Worm (Caenorhabditis elegans): Measurements from ENCODE around the gene gmps-1.
A peak's percentile ranks its signal among the peaks of the same experiment; 100 is the strongest.

gmps-1 gene

DNA sequence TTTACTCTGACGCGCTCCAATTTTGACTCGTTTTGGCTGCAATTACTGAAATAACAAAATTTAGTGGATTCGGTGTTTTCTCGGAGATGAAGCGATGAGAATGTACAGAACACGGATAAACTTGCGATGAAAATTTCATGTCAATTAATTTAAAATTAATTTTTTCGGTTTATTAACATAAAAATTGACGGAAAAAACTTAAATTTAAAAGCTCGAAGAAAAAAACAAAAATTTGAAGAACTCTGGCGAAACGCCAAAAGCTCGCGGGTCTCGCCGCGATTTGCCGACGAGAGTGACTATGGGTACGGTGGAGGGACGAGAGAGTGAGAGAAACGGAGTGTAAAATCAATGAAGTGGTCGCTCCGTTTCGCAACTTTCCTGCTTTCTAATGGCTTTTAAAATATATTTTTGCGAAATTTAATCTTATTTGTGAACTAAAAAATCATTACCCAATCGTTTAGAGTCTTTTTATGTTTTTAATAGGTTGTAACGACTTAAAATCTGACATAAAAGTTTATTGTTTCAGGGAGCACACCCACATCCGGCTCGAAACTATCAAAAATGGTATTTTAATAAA is at the start of gene gmps-1, which contains the start of gene cap-2:
Gene gmps-1, minus strand, starts transcription at position 51 of the 577 bp plus-strand sequence.
Gene cap-2, plus strand, starts transcription at position 527 of the 577 bp plus-strand sequence.
- peak; percentile 69 for TF ChIP-seq unc-42 (tag; optimal IDR thresholded peaks at IDR 0.05)
- TF ChIP-seq sox-2 (GFP tag; IDR thresholded peaks at IDR 0.05): no peak; the same call in 1 of the 2 replicates
- peak; percentile 95 for TF ChIP-seq nfya-1 (tag; optimal IDR thresholded peaks at IDR 0.05)
- no peak for TF ChIP-seq madf-2 (tag; optimal IDR thresholded peaks at IDR 0.05)
- peak; percentile 53; the same call in 1 of the 2 replicates for TF ChIP-seq unc-3 (GFP tag; conservative IDR thresholded peaks at IDR 0.05)
- TF ChIP-seq unc-3 (tag; optimal IDR thresholded peaks at IDR 0.05): no peak
- TF ChIP-seq K02D7.2 (tag; optimal IDR thresholded peaks at IDR 0.05): no peak
- TF ChIP-seq ceh-31 (tag; optimal IDR thresholded peaks at IDR 0.05): peak; percentile 78
- TF ChIP-seq ama-1 (optimal IDR thresholded peaks at IDR 0.05): no peak
- TF ChIP-seq pros-1 (tag; optimal IDR thresholded peaks at IDR 0.05): no peak
- no peak for TF ChIP-seq gmeb-2 (tag; optimal IDR thresholded peaks at IDR 0.05)
- no peak for TF ChIP-seq hlh-6 (tag; optimal IDR thresholded peaks at IDR 0.05)
- peak; percentile 47 for TF ChIP-seq C08G9.2 (tag; optimal IDR thresholded peaks at IDR 0.05)
- TF ChIP-seq ceh-14 (tag; optimal IDR thresholded peaks at IDR 0.05): peak; percentile 40
- peak; percentile 30 for TF ChIP-seq unc-86 (tag; optimal IDR thresholded peaks at IDR 0.05)
- no peak for TF ChIP-seq syd-9 (tag; optimal IDR thresholded peaks at IDR 0.05)
- TF ChIP-seq ceh-48 (tag; optimal IDR thresholded peaks at IDR 0.05): peak; percentile 98
- TF ChIP-seq pha-2 (tag; optimal IDR thresholded peaks at IDR 0.05): peak; percentile 10
- no peak for TF ChIP-seq C38D4.7 (GFP tag; optimal IDR thresholded peaks at IDR 0.05)
- peak; percentile 5 for TF ChIP-seq eyg-1 (tag; optimal IDR thresholded peaks at IDR 0.05)
- TF ChIP-seq hlh-30 (tag; optimal IDR thresholded peaks at IDR 0.05; ENCODE audit: insufficient read depth): no peak
- no peak for TF ChIP-seq fkh-6 (tag; optimal IDR thresholded peaks at IDR 0.05)
- TF ChIP-seq ceh-18 (tag; optimal IDR thresholded peaks at IDR 0.05): peak; percentile 76
- no peak for TF ChIP-seq fkh-10 (GFP tag; optimal IDR thresholded peaks at IDR 0.05)
- peak; percentile 29 for TF ChIP-seq rnt-1 (tag; optimal IDR thresholded peaks at IDR 0.05)
- TF ChIP-seq tbx-2 (tag; optimal IDR thresholded peaks at IDR 0.05): peak; percentile 80
- TF ChIP-seq pat-9 (tag; optimal IDR thresholded peaks at IDR 0.05): peak; percentile 9
- TF ChIP-seq tbx-7 (tag; optimal IDR thresholded peaks at IDR 0.05): no peak
- TF ChIP-seq pax-1 (tag; optimal IDR thresholded peaks at IDR 0.05): peak; percentile 56
- no peak for TF ChIP-seq sox-4 (tag; optimal IDR thresholded peaks at IDR 0.05)
- TF ChIP-seq ceh-45 (GFP tag; IDR thresholded peaks at IDR 0.05): no peak
- TF ChIP-seq ceh-34 (tag; optimal IDR thresholded peaks at IDR 0.05): peak; percentile 71
- TF ChIP-seq lin-11 (tag; optimal IDR thresholded peaks at IDR 0.05): peak; percentile 6
- peak; percentile 63 for TF ChIP-seq elt-2 (tag; optimal IDR thresholded peaks at IDR 0.05)
- no peak for TF ChIP-seq pqm-1 (tag; optimal IDR thresholded peaks at IDR 0.05)
- peak; percentile 19 for TF ChIP-seq hlh-8 (tag; optimal IDR thresholded peaks at IDR 0.05)
- TF ChIP-seq lim-6 (tag; optimal IDR thresholded peaks at IDR 0.05): no peak
- no peak for TF ChIP-seq fax-1 (tag; optimal IDR thresholded peaks at IDR 0.05)
- TF ChIP-seq unc-55 (GFP tag; optimal IDR thresholded peaks at IDR 0.05): peak; percentile 1
- no peak for TF ChIP-seq T23F11.4 (GFP tag; optimal IDR thresholded peaks at IDR 0.05)
- TF ChIP-seq dmd-4 (tag; optimal IDR thresholded peaks at IDR 0.05; ENCODE audit: borderline replicate concordance): no peak
- TF ChIP-seq ceh-2 (tag; optimal IDR thresholded peaks at IDR 0.05): peak; percentile 2
- peak; percentile 22 for TF ChIP-seq ets-4 (tag; optimal IDR thresholded peaks at IDR 0.05)
- TF ChIP-seq ceh-9 (tag; optimal IDR thresholded peaks at IDR 0.05): no peak
- peak; percentile 36 for TF ChIP-seq dve-1 (tag; optimal IDR thresholded peaks at IDR 0.05)
- TF ChIP-seq ref-2 (tag; optimal IDR thresholded peaks at IDR 0.05): no peak
- TF ChIP-seq ztf-16 (tag; optimal IDR thresholded peaks at IDR 0.05): peak; percentile 11
- TF ChIP-seq ceh-19 (GFP tag; optimal IDR thresholded peaks at IDR 0.05): no peak
- no peak for TF ChIP-seq K09A11.1 (tag; optimal IDR thresholded peaks at IDR 0.05; ENCODE audit: insufficient read depth)
- TF ChIP-seq zip-5 (tag; optimal IDR thresholded peaks at IDR 0.05): no peak
- TF ChIP-seq odd-2 (tag; optimal IDR thresholded peaks at IDR 0.05): no peak
- TF ChIP-seq hlh-15 (tag; optimal IDR thresholded peaks at IDR 0.05): no peak
- no peak for TF ChIP-seq hlh-13 (GFP tag; optimal IDR thresholded peaks at IDR 0.05)
